Fruit fly (Drosophila melanogaster) whole organism, adult: ENCODE data around the gene CG14851.

ENCODE experiments used
- CG7101 ChIP-seq: fragments of 200-800 bp; sonication (Bioruptor generic); optimal IDR thresholded peaks from 2 replicates; lab custom pipeline; 2018; ENCODE audit warnings: missing biosample characterization, mild to moderate bottlenecking, missing genetic modification characterization, moderate library complexity
- bab1 ChIP-seq: fragments of 200-800 bp; sonication (Bioruptor generic); optimal IDR thresholded peaks from 3 replicates; lab custom pipeline; 2019; ENCODE audit warnings: missing biosample characterization, mild to moderate bottlenecking, missing genetic modification characterization, moderate library complexity
- kay ChIP-seq: fragments of 200-800 bp; sonication (Bioruptor generic); peaks from one replicate; lab custom pipeline; 2016; ENCODE audit warnings: missing biosample characterization, missing genetic modification characterization, borderline replicate concordance

DNA sequence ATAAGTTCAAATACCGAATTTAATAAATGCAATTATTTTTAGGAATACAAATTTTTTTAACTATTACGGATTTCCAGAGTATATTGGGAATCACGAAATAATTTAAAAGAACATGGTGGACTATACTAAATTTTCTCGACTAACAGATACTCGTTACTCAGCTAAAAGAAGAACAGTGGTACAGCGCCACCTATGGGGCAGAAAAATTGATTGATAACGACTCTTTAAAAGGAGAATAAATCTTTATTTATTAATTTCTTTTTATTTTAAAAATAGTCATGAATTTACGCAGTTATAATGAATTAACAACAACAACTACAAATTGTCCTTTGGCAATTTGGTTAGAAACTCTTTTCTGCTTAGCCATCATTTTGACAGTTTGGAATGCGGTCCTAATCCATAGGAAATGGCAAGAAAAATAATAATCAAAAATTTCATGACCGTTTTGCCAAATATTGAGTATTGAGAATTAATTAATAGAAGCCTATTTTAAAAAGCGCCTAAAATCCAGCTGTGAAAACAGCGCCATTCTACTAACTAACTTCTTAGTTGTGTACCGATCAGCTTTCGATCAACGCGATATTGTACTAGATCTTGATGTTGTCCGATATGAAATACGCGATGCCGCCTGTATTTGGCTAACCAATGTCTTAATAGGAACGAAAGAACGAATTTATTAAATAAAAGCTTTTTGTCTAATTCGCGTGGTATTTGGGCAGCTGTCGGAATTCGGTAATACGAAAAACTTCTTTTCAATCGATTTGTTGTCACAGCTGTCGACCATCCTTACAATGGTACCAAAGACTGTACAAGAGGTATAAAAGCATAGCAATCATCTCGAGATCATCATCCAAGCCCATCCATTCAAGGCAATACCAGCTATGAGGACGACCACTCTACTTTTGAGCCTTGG, 3.2 kb downstream of the CG14851 start, which contains the start of gene CG14852:
- TF ChIP-seq CG7101 (tag; lab: Kevin White, UChicago) = no peak
- TF ChIP-seq kay = no peak
- TF ChIP-seq bab1 (GFP tag; lab: Kevin White, UChicago) = no peak
